Worm (Caenorhabditis elegans): Measurements from ENCODE around the gene arrd-23.

ce11 chrX:4885651-4886050 is at the start of gene arrd-23:
- TF ChIP-seq nhr-129 (tag; optimal IDR thresholded peaks at IDR 0.05) (no peak), mdl-1 (tag; optimal IDR thresholded peaks at IDR 0.05) (no peak)
